Fruit fly (Drosophila melanogaster) whole organism, pupa: ENCODE measurements around the gene EMC2A.

Experiments
- CG10348 ChIP-seq: fragments of 200-800 bp; sonication (Bioruptor generic); IDR thresholded peaks from 2 replicates; pipeline ENCODE4 v1.3.6; 2022; ENCODE audit warnings: missing biosample characterization, missing genetic modification characterization
- CG12605 ChIP-seq: fragments of 200-800 bp; sonication (Bioruptor generic); IDR thresholded peaks from 2 replicates; pipeline ENCODE4 v1.3.6; 2022; ENCODE audit warnings: missing biosample characterization, missing genetic modification characterization
- CG13204 ChIP-seq: fragments of 200-800 bp; sonication (Bioruptor generic); optimal IDR thresholded peaks from 2 replicates; lab custom pipeline; 2018; ENCODE audit warnings: missing biosample characterization, mild to moderate bottlenecking, missing genetic modification characterization, moderate library complexity
- CG14655 ChIP-seq: fragments of 200-800 bp; sonication (Bioruptor generic); optimal IDR thresholded peaks from 3 replicates; lab custom pipeline; 2017; ENCODE audit warnings: mild to moderate bottlenecking, missing biosample characterization, missing genetic modification reagents, missing genetic modification characterization
- CG15710 ChIP-seq: fragments of 200-800 bp; sonication (Bioruptor generic); optimal IDR thresholded peaks from 2 replicates; lab custom pipeline; 2018; ENCODE audit warnings: missing biosample characterization, mild to moderate bottlenecking, missing genetic modification characterization, moderate library complexity
- CG17806 ChIP-seq: fragments of 200-800 bp; sonication (Bioruptor generic); optimal IDR thresholded peaks from 2 replicates; lab custom pipeline; 2018; ENCODE audit warnings: missing biosample characterization, mild to moderate bottlenecking, missing genetic modification characterization, moderate library complexity
- CG32121 ChIP-seq: fragments of 200-800 bp; sonication (Bioruptor generic); IDR thresholded peaks from 2 replicates; pipeline ENCODE4 v1.3.6; 2022; ENCODE audit warnings: missing biosample characterization, missing genetic modification characterization
- CG34367 ChIP-seq: fragments of 200-800 bp; sonication (Bioruptor generic); optimal IDR thresholded peaks from 2 replicates; lab custom pipeline; 2018; ENCODE audit warnings: missing biosample characterization, mild to moderate bottlenecking, missing genetic modification characterization
- CG4496 ChIP-seq: fragments of 200-800 bp; sonication (Bioruptor generic); IDR thresholded peaks from 3 replicates; pipeline ENCODE4 v1.3.6; 2022; ENCODE audit warnings: missing biosample characterization, missing genetic modification characterization
- CG8159 ChIP-seq: fragments of 200-800 bp; sonication (Bioruptor generic); optimal IDR thresholded peaks from 3 replicates; lab custom pipeline; 2018; ENCODE audit warnings: missing biosample characterization, mild to moderate bottlenecking, missing genetic modification characterization, moderate library complexity
- CG8301 ChIP-seq: fragments of 200-800 bp; sonication (Bioruptor generic); optimal IDR thresholded peaks from 2 replicates; lab custom pipeline; 2018; ENCODE audit warnings: missing biosample characterization, mild to moderate bottlenecking, missing genetic modification characterization
- CG9948 ChIP-seq: fragments of 200-800 bp; sonication (Bioruptor generic); optimal IDR thresholded peaks from 2 replicates; lab custom pipeline; 2018; ENCODE audit warnings: missing biosample characterization, mild to moderate bottlenecking, missing genetic modification characterization, moderate library complexity
- D1 ChIP-seq: fragments of 200-800 bp; sonication (Bioruptor generic); optimal IDR thresholded peaks from 2 replicates; lab custom pipeline; 2018; ENCODE audit warnings: missing biosample characterization, mild to moderate bottlenecking, missing genetic modification characterization, moderate library complexity
- EcR ChIP-seq: fragments of 200-800 bp; sonication (Bioruptor generic); optimal IDR thresholded peaks from 3 replicates; lab custom pipeline; 2019; ENCODE audit warnings: missing biosample characterization, missing genetic modification characterization, mild to moderate bottlenecking, moderate library complexity, missing genetic modification reagents
- Ets98B ChIP-seq: fragments of 200-800 bp; sonication (Bioruptor generic); IDR thresholded peaks from 2 replicates; pipeline ENCODE4 v1.3.6; 2022; ENCODE audit warnings: missing biosample characterization, missing genetic modification characterization
- Pif1A ChIP-seq: fragments of 200-800 bp; sonication (Bioruptor generic); optimal IDR thresholded peaks from 3 replicates; lab custom pipeline; 2016; ENCODE audit warnings: missing biosample characterization, missing genetic modification characterization
- Pif1B ChIP-seq: fragments of 200-800 bp; sonication (Bioruptor generic); optimal IDR thresholded peaks from 3 replicates; lab custom pipeline; 2016; ENCODE audit warnings: missing biosample characterization, missing genetic modification characterization
- Snoo ChIP-seq: fragments of 200-800 bp; sonication (Bioruptor generic); optimal IDR thresholded peaks from 3 replicates; lab custom pipeline; 2017; ENCODE audit warnings: missing biosample characterization, mild to moderate bottlenecking, missing genetic modification characterization, inconsistent platforms
- fd96Ca ChIP-seq: fragments of 200-800 bp; sonication (Bioruptor generic); IDR thresholded peaks from 3 replicates; pipeline ENCODE4 v1.3.6; 2022; ENCODE audit warnings: missing biosample characterization, missing genetic modification characterization
- gl ChIP-seq: fragments of 200-800 bp; sonication (Bioruptor generic); optimal IDR thresholded peaks from 2 replicates; lab custom pipeline; 2018; ENCODE audit warnings: missing biosample characterization, mild to moderate bottlenecking, missing genetic modification characterization
- rn ChIP-seq: fragments of 200-800 bp; sonication (Bioruptor generic); IDR thresholded peaks from 2 replicates; pipeline ENCODE4 v1.3.6; 2022; ENCODE audit warnings: missing biosample characterization, missing genetic modification characterization

EMC2A gene

DNA sequence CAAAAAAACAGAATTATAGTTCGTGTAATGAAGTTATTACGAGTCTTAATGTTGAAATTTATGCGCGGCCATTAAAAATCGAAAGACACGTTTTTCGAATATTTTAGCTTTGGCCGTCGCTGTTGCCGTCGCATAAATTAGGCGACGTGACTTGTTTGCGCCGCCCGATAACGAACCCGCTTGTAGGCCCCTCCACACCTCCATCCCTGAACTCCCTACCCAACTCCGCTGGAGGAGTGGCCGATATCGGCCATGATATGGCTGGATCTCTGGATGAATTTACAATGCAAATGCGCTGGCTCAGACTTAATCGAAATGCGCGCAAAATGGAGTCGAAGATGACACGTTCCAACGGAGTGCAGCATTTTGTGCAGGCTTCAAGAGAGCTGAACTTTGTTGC, 41.4 kb downstream of the EMC2A start:
- no peak for TF ChIP-seq CG13204 (GFP tag; lab: Kevin White, UChicago)
- TF ChIP-seq Ets98B: no peak
- no peak for TF ChIP-seq Snoo
- TF ChIP-seq CG8301 (tag; lab: Kevin White, UChicago): no peak
- no peak for TF ChIP-seq rn (GFP tag; lab: Robert Waterston, UW)
- TF ChIP-seq Pif1B: no peak
- no peak for TF ChIP-seq D1
- no peak for TF ChIP-seq CG4496 (GFP tag; lab: Robert Waterston, UW)
- TF ChIP-seq CG12605: no peak
- TF ChIP-seq CG32121 (GFP tag; lab: Robert Waterston, UW): no peak
- TF ChIP-seq CG17806 (tag; lab: Kevin White, UChicago): no peak
- no peak for TF ChIP-seq EcR (GFP tag; lab: Kevin White, UChicago)
- no peak for TF ChIP-seq CG9948
- no peak for TF ChIP-seq CG34367 (tag; lab: Kevin White, UChicago)
- TF ChIP-seq gl (tag; lab: Kevin White, UChicago): no peak

DNA sequence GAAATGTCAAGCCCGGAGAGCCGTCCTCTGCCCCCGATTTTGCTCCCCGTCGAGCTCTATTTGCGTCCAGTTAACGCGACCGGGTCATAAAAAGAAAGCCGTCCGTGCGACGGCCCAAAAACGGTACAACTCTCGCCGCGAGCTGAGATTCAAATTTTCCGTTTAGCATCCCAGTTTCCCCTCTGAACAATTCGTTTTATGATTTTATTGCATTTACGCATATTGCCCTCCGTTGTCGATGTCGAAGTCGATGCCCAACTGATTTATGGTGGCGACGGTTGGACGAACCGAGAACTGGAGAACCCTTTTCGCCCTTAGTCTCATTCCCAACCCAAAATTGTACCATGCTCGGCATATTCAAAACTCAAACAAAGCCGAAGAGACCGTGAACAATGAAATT, 44.5 kb downstream of the EMC2A start:
- no peak for TF ChIP-seq CG9948
- no peak for TF ChIP-seq CG8159 (tag; lab: Kevin White, UChicago)
- TF ChIP-seq CG13204 (GFP tag; lab: Kevin White, UChicago): no peak
- no peak for TF ChIP-seq fd96Ca
- TF ChIP-seq CG12605: no peak
- no peak for TF ChIP-seq CG15710 (tag; lab: Kevin White, UChicago)
- TF ChIP-seq CG32121 (GFP tag; lab: Robert Waterston, UW): no peak
- TF ChIP-seq gl (tag; lab: Kevin White, UChicago): no peak
- TF ChIP-seq CG4496 (GFP tag; lab: Robert Waterston, UW): no peak
- TF ChIP-seq Pif1A (GFP tag; lab: Kevin White, UChicago): no peak
- TF ChIP-seq Pif1B: no peak
- no peak for TF ChIP-seq D1
- TF ChIP-seq CG10348 (GFP tag; lab: Robert Waterston, UW): no peak
- no peak for TF ChIP-seq Ets98B
- no peak for TF ChIP-seq rn (GFP tag; lab: Robert Waterston, UW)
- TF ChIP-seq EcR (GFP tag; lab: Kevin White, UChicago): no peak
- TF ChIP-seq, all 21 proteins: peak for 0

DNA sequence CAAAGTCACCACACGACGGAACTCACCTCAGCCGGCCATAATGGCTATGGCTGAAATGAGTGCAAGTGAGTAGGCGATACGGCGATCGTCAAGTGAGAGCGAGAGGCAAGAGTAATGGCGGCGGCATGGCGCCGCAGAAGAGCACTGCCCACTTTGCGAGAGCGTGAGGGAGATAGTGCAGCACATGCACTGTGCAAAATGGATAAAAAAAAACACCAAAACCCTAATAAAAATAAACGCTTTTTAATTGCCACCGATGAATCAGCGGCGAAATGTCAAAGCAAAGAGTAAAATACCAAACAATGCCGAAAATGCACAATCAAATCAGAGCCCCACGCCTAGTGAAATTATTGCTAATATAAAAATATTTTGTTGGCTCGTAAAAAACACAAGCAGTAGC, 47.2 kb downstream of the EMC2A start:
- TF ChIP-seq D1 (peak; percentile 12), Ets98B (no peak; the same call in 1 of the 2 replicates), CG32121 (GFP tag; lab: Robert Waterston, UW) (peak; percentile 20; the same call in 1 of the 2 replicates), CG15710 (tag; lab: Kevin White, UChicago) (peak; percentile 23), CG14655 (GFP tag; lab: Kevin White, UChicago) (peak; percentile 40), CG12605 (peak; percentile 21; the same call in 1 of the 2 replicates), CG13204 (GFP tag; lab: Kevin White, UChicago) (no peak), fd96Ca (peak; percentile 85), CG9948 (no peak), EcR (GFP tag; lab: Kevin White, UChicago) (no peak), Pif1B (no peak), CG8301 (tag; lab: Kevin White, UChicago) (peak; percentile 21), CG10348 (GFP tag; lab: Robert Waterston, UW) (no peak), Pif1A (GFP tag; lab: Kevin White, UChicago) (peak; percentile 3), Snoo (no peak), gl (tag; lab: Kevin White, UChicago) (peak; percentile 28), CG4496 (GFP tag; lab: Robert Waterston, UW) (peak; percentile 84), CG8159 (tag; lab: Kevin White, UChicago) (peak; percentile 20), CG34367 (tag; lab: Kevin White, UChicago) (peak; percentile 22), rn (GFP tag; lab: Robert Waterston, UW) (peak; percentile 5; the same call in 1 of the 2 replicates), CG17806 (tag; lab: Kevin White, UChicago) (no peak)
